Fruit fly (Drosophila melanogaster) whole organism, prepupa: ENCODE data around the gene CG42716.

ENCODE experiments used
- CG3919 ChIP-seq: fragments of 200-800 bp; sonication (Bioruptor generic); optimal IDR thresholded peaks from 3 replicates; lab custom pipeline; 2016; ENCODE audit warnings: missing biosample characterization, missing genetic modification characterization
- Eip75B ChIP-seq: fragments of 200-800 bp; sonication (Bioruptor generic); optimal IDR thresholded peaks from 3 replicates; lab custom pipeline; 2016; ENCODE audit warnings: missing biosample characterization, missing genetic modification characterization
- dac ChIP-seq: fragments of 200-800 bp; sonication (Bioruptor generic); optimal IDR thresholded peaks from 2 replicates; lab custom pipeline; 2017; ENCODE audit warnings: missing biosample characterization, mild to moderate bottlenecking, missing genetic modification characterization
- fd59A ChIP-seq: fragments of 200-800 bp; sonication (Bioruptor generic); optimal IDR thresholded peaks from 2 replicates; lab custom pipeline; 2017; ENCODE audit warnings: missing biosample characterization, mild to moderate bottlenecking, missing genetic modification characterization, missing genetic modification reagents

DNA sequence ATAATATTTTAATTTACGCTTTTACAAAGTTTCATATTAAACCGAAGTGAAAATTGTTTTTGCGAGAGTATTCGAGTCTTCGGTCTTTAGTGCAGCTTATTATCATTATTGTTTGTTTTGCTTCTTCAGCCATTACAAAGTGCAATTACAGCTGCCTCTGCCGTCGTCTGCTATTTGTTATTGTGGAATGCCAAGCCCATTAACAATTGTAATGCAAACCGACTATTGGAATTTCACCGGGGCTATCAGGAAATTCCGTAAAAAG is 8.4 kb downstream of the CG42716 start:
- TF ChIP-seq dac (GFP tag; lab: Kevin White, UChicago) (no peak), Eip75B (GFP tag; lab: Kevin White, UChicago) (no peak), CG3919 (GFP tag; lab: Kevin White, UChicago) (no peak), fd59A (GFP tag; lab: Kevin White, UChicago) (no peak)
